Fruit fly (Drosophila melanogaster) whole organism, pupa: Measurements from ENCODE around the gene CG46383.

Experiments
- CG14655 ChIP-seq: fragments of 200-800 bp; sonication (Bioruptor generic); optimal IDR thresholded peaks from 3 replicates; lab custom pipeline; 2017; ENCODE audit warnings: mild to moderate bottlenecking, missing biosample characterization, missing genetic modification reagents, missing genetic modification characterization
- CG4496 ChIP-seq: fragments of 200-800 bp; sonication (Bioruptor generic); IDR thresholded peaks from 3 replicates; pipeline ENCODE4 v1.3.6; 2022; ENCODE audit warnings: missing biosample characterization, missing genetic modification characterization
- EcR ChIP-seq: fragments of 200-800 bp; sonication (Bioruptor generic); optimal IDR thresholded peaks from 3 replicates; lab custom pipeline; 2019; ENCODE audit warnings: missing biosample characterization, missing genetic modification characterization, mild to moderate bottlenecking, moderate library complexity, missing genetic modification reagents

dm6 chr3R:15928127-15928526 is 22.6 kb downstream of the CG46383 start:
- TF ChIP-seq CG4496 (GFP tag; lab: Robert Waterston, UW): no peak
- no peak for TF ChIP-seq EcR (GFP tag; lab: Kevin White, UChicago)
- TF ChIP-seq CG14655: no peak
